Fruit fly (Drosophila melanogaster) whole organism, embryonic: ENCODE data around the gene CG42852.

ENCODE experiments used
- B-H2 ChIP-seq: fragments of 200-800 bp; sonication (Bioruptor generic); optimal IDR thresholded peaks from 2 replicates; lab custom pipeline; 2018; ENCODE audit warnings: missing biosample characterization, mild to moderate bottlenecking, missing genetic modification characterization
- Bdp1 ChIP-seq: fragments of 200-800 bp; sonication (Bioruptor generic); optimal IDR thresholded peaks from 3 replicates; lab custom pipeline; 2016; ENCODE audit warnings: missing biosample characterization, missing genetic modification characterization
- CG10462 ChIP-seq: fragments of 200-800 bp; sonication (Bioruptor generic); optimal IDR thresholded peaks from 2 replicates; lab custom pipeline; 2016; ENCODE audit warnings: missing biosample characterization, missing genetic modification characterization
- CG12071 ChIP-seq: fragments of 200-800 bp; sonication (Bioruptor generic); optimal IDR thresholded peaks from 3 replicates; lab custom pipeline; 2018; ENCODE audit warnings: missing biosample characterization, mild to moderate bottlenecking, missing genetic modification characterization
- CG12659 ChIP-seq: fragments of 200-800 bp; sonication (Bioruptor generic); optimal IDR thresholded peaks from 3 replicates; lab custom pipeline; 2017; ENCODE audit warnings: mild to moderate bottlenecking, missing biosample characterization, missing genetic modification reagents, missing genetic modification characterization
- CG12942 ChIP-seq: fragments of 200-800 bp; sonication (Bioruptor generic); optimal IDR thresholded peaks from 3 replicates; lab custom pipeline; 2016; ENCODE audit warnings: missing biosample characterization, missing genetic modification characterization
- CG15514 ChIP-seq: fragments of 200-800 bp; sonication (Bioruptor generic); optimal IDR thresholded peaks from 3 replicates; lab custom pipeline; 2017; ENCODE audit warnings: missing biosample characterization, missing genetic modification characterization, mild to moderate bottlenecking, moderate library complexity, missing genetic modification reagents
- CG15696 ChIP-seq: fragments of 200-800 bp; sonication (Bioruptor generic); optimal IDR thresholded peaks from 2 replicates; lab custom pipeline; 2019; ENCODE audit warnings: missing biosample characterization, mild to moderate bottlenecking, missing genetic modification characterization, moderate library complexity
- CG1602 ChIP-seq: fragments of 200-800 bp; sonication (Bioruptor generic); optimal IDR thresholded peaks from 3 replicates; lab custom pipeline; 2016; ENCODE audit warnings: missing biosample characterization, missing genetic modification characterization
- CG1603 ChIP-seq: fragments of 200-800 bp; sonication (Bioruptor generic); optimal IDR thresholded peaks from 2 replicates; lab custom pipeline; 2019; ENCODE audit warnings: missing biosample characterization, mild to moderate bottlenecking, missing genetic modification characterization, moderate library complexity
- CG16815 ChIP-seq: fragments of 200-800 bp; sonication (Bioruptor generic); optimal IDR thresholded peaks from 3 replicates; lab custom pipeline; 2017; ENCODE audit warnings: missing biosample characterization, mild to moderate bottlenecking, missing genetic modification characterization
- CG17612 ChIP-seq: fragments of 200-800 bp; sonication (Bioruptor generic); IDR thresholded peaks from 2 replicates; pipeline ENCODE4 v1.3.6; 2022; ENCODE audit warnings: missing biosample characterization, missing genetic modification characterization
- CG17802 ChIP-seq: fragments of 200-800 bp; sonication (Bioruptor generic); optimal IDR thresholded peaks from 2 replicates; lab custom pipeline; 2018; ENCODE audit warnings: missing biosample characterization, mild to moderate bottlenecking, missing genetic modification characterization, moderate library complexity
- CG2875 ChIP-seq: fragments of 200-800 bp; sonication (Bioruptor generic); optimal IDR thresholded peaks from 2 replicates; lab custom pipeline; 2017; ENCODE audit warnings: missing biosample characterization, mild to moderate bottlenecking, missing genetic modification characterization, missing genetic modification reagents
- CG42726 ChIP-seq: fragments of 200-800 bp; sonication (Bioruptor generic); IDR thresholded peaks from 2 replicates; pipeline ENCODE4 v1.3.6; 2022; ENCODE audit warnings: missing biosample characterization, missing genetic modification characterization; ENCODE audit not compliant: partially characterized antibody
- CG6765 ChIP-seq: fragments of 200-800 bp; sonication (Bioruptor generic); optimal IDR thresholded peaks from 3 replicates; lab custom pipeline; 2017; ENCODE audit warnings: missing biosample characterization, mild to moderate bottlenecking, missing genetic modification characterization
- CG6813 ChIP-seq: fragments of 200-800 bp; sonication (Bioruptor generic); optimal IDR thresholded peaks from 2 replicates; lab custom pipeline; 2017; ENCODE audit warnings: missing biosample characterization, missing genetic modification characterization, mild to moderate bottlenecking, moderate library complexity, missing genetic modification reagents
- CG8478 ChIP-seq: fragments of >200 bp; optimal IDR thresholded peaks from 2 replicates; lab custom pipeline; 2018
- Dll ChIP-seq: fragments of 200-800 bp; sonication (Bioruptor generic); IDR thresholded peaks from 4 replicates; pipeline ENCODE4 v1.3.6; 2022; ENCODE audit warnings: missing biosample characterization, missing genetic modification characterization; ENCODE audit not compliant: partially characterized antibody
- Elba2 ChIP-seq: fragments of 200-800 bp; sonication (Bioruptor generic); optimal IDR thresholded peaks from 3 replicates; lab custom pipeline; 2016; ENCODE audit warnings: missing biosample characterization, missing genetic modification characterization
- Fer2 ChIP-seq: fragments of 200-800 bp; sonication (Bioruptor generic); optimal IDR thresholded peaks from 2 replicates; lab custom pipeline; 2018; ENCODE audit warnings: missing biosample characterization, mild to moderate bottlenecking, missing genetic modification characterization, moderate library complexity
- Hmr ChIP-seq: fragments of 200-800 bp; sonication (Bioruptor generic); optimal IDR thresholded peaks from 3 replicates; lab custom pipeline; 2017; ENCODE audit warnings: mild to moderate bottlenecking, missing biosample characterization, missing genetic modification reagents, missing genetic modification characterization
- Hr3 ChIP-seq: fragments of 200-800 bp; sonication (Bioruptor generic); optimal IDR thresholded peaks from 3 replicates; lab custom pipeline; 2016; ENCODE audit warnings: missing biosample characterization, missing genetic modification characterization
- Nf-YB ChIP-seq: fragments of 200-800 bp; sonication (Bioruptor generic); optimal IDR thresholded peaks from 3 replicates; lab custom pipeline; 2019; ENCODE audit warnings: missing biosample characterization, mild to moderate bottlenecking, missing genetic modification characterization, moderate library complexity
- Opbp ChIP-seq: fragments of 200-800 bp; sonication (Bioruptor generic); IDR thresholded peaks from 3 replicates; pipeline ENCODE4 v1.3.6; 2022; ENCODE audit warnings: missing biosample characterization, missing genetic modification characterization; ENCODE audit not compliant: partially characterized antibody
- Scr ChIP-seq: fragments of 200-800 bp; sonication (Bioruptor generic); IDR thresholded peaks from 2 replicates; pipeline ENCODE4 v1.3.6; 2022; ENCODE audit warnings: missing biosample characterization, missing genetic modification characterization; ENCODE audit not compliant: partially characterized antibody
- Side ChIP-seq: fragments of 200-800 bp; sonication (Bioruptor generic); optimal IDR thresholded peaks from 2 replicates; lab custom pipeline; 2016; ENCODE audit warnings: missing biosample characterization, missing genetic modification characterization
- Sin3A ChIP-seq: fragments of >200 bp; optimal IDR thresholded peaks from 2 replicates; lab custom pipeline; 2018
- Sox100B ChIP-seq: fragments of 200-800 bp; sonication (Bioruptor generic); optimal IDR thresholded peaks from 3 replicates; lab custom pipeline; 2018; ENCODE audit warnings: missing biosample characterization, mild to moderate bottlenecking, missing genetic modification characterization
- Ssrp ChIP-seq: fragments of 200-800 bp; sonication (Bioruptor generic); optimal IDR thresholded peaks from 2 replicates; lab custom pipeline; 2018; ENCODE audit warnings: missing biosample characterization, mild to moderate bottlenecking, missing genetic modification characterization, moderate library complexity
- ato ChIP-seq: fragments of 200-800 bp; sonication (Bioruptor generic); IDR thresholded peaks from 2 replicates; pipeline ENCODE4 v1.3.6; 2022; ENCODE audit warnings: missing biosample characterization, missing genetic modification characterization; ENCODE audit not compliant: partially characterized antibody
- bbx ChIP-seq: fragments of 200-800 bp; sonication (Bioruptor generic); IDR thresholded peaks from 2 replicates; pipeline ENCODE4 v1.3.6; 2022; ENCODE audit warnings: missing biosample characterization, missing genetic modification characterization; ENCODE audit not compliant: partially characterized antibody
- crp ChIP-seq, 2 experiments: fragments of 200-800 bp; sonication (Bioruptor generic); optimal IDR thresholded peaks; 2 replicates in 1 of 2; 3 replicates in 1 of 2; lab custom pipeline; 2017; ENCODE audit warnings: missing biosample characterization in 2 of 2, missing genetic modification characterization in 2 of 2, mild to moderate bottlenecking in 1 of 2, moderate library complexity in 1 of 2
- dm ChIP-seq: fragments of 200-800 bp; sonication (Bioruptor generic); optimal IDR thresholded peaks from 3 replicates; lab custom pipeline; 2016; ENCODE audit warnings: missing biosample characterization, missing genetic modification characterization
- fu2 ChIP-seq: fragments of 200-800 bp; sonication (Bioruptor generic); optimal IDR thresholded peaks from 2 replicates; lab custom pipeline; 2016; ENCODE audit warnings: missing biosample characterization, missing genetic modification characterization
- hkb ChIP-seq, 2 experiments: fragments of 200-800 bp in 1 of 2; fragments of >200 bp in 1 of 2; sonication (Bioruptor generic) in 1 of 2; IDR thresholded peaks in 1 of 2; optimal IDR thresholded peaks in 1 of 2; 2 replicates each; pipeline versions ENCODE4 v1.3.6 to Lab custom; 2017 to 2022; ENCODE audit warnings: missing biosample characterization in 1 of 2, missing genetic modification characterization in 1 of 2
- ind ChIP-seq: fragments of 200-800 bp; sonication (Bioruptor generic); optimal IDR thresholded peaks from 3 replicates; lab custom pipeline; 2016; ENCODE audit warnings: missing biosample characterization, missing genetic modification characterization
- jigr1 ChIP-seq: fragments of 200-800 bp; sonication (Bioruptor generic); IDR thresholded peaks from 3 replicates; pipeline ENCODE4 v1.3.6; 2022; ENCODE audit warnings: missing biosample characterization, missing genetic modification characterization
- knrl ChIP-seq: fragments of 200-800 bp; sonication (Bioruptor generic); IDR thresholded peaks from 3 replicates; pipeline ENCODE4 v1.3.6; 2022; ENCODE audit warnings: missing biosample characterization, missing genetic modification characterization; ENCODE audit not compliant: partially characterized antibody
- lmd ChIP-seq: fragments of 200-800 bp; sonication (Bioruptor generic); IDR thresholded peaks from 2 replicates; pipeline ENCODE4 v1.3.6; 2022; ENCODE audit warnings: missing biosample characterization, missing genetic modification characterization
- mam ChIP-seq: fragments of 200-800 bp; sonication (Bioruptor generic); optimal IDR thresholded peaks from 3 replicates; lab custom pipeline; 2016; ENCODE audit warnings: missing biosample characterization, missing genetic modification characterization
- nau ChIP-seq: fragments of 200-800 bp; sonication (Bioruptor generic); optimal IDR thresholded peaks from 3 replicates; lab custom pipeline; 2017; ENCODE audit warnings: missing biosample characterization, mild to moderate bottlenecking, missing genetic modification characterization, missing genetic modification reagents
- sisA ChIP-seq: fragments of 200-800 bp; sonication (Bioruptor generic); IDR thresholded peaks from 2 replicates; pipeline ENCODE4 v1.3.6; 2022; ENCODE audit warnings: missing biosample characterization, missing genetic modification characterization
- slbo ChIP-seq: fragments of 200-800 bp; sonication (Bioruptor generic); IDR thresholded peaks from 2 replicates; pipeline ENCODE4 v1.3.6; 2022; ENCODE audit warnings: missing biosample characterization, missing genetic modification characterization
- tap ChIP-seq: fragments of 200-800 bp; optimal IDR thresholded peaks from 3 replicates; lab custom pipeline; 2019; ENCODE audit warnings: missing biosample characterization, mild to moderate bottlenecking, missing genetic modification characterization, moderate library complexity
- trh ChIP-seq: fragments of 200-800 bp; sonication (Bioruptor generic); optimal IDR thresholded peaks from 2 replicates; lab custom pipeline; 2016; ENCODE audit warnings: missing biosample characterization, missing genetic modification characterization
- z ChIP-seq: fragments of 200-800 bp; sonication (Bioruptor generic); IDR thresholded peaks from 3 replicates; pipeline ENCODE4 v1.3.6; 2022; ENCODE audit warnings: missing biosample characterization, missing genetic modification characterization

CG42852 gene

DNA sequence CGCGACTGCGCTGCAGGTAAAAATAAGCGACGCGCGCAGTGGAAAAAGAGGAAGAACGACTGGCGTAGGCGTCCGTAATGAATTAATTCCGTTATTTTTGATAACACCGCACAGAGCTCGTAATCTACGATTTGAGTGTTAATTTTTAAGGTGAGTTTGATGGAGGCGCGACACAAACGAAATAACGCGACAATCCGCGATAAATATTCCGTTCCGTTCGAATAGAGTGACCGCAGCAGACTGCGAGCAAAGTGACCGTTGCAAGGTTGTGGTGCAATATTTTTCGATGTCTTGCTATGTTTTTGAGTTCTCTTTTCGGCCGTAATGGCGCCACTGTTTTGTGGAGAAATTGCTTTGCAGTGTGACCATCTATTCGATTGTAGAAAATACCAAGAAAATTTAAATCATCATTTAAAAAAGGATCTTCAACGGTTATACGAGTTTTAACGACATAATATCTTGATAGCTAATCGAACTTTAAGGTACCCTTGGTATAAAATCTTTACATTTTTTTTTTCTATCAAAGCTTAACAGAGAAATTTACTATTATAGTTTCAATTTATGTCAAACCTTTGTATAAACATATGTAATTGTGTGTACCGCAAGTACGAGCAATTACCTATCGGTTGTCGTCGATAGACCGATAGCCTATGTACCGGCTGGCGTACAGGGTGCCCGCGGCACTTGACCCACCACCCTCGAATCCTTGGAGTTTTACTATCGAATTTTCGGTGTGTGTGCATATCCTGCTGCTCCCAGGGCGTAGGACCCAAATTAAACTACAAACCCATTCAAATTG lies 43.7 kb upstream of the CG42852 start, which contains the start of the genes CG43954, Lasp and Dab (continued):
- 0 out of 3 replicates have a peak, but pooled peaks have one; percentile 5 for TF ChIP-seq Opbp
- no peak for TF ChIP-seq Fer2 (tag; lab: Kevin White, UChicago)
- peak; percentile 4 for TF ChIP-seq CG10462 (GFP tag; lab: Kevin White, UChicago)
- no peak; the same call in none of the 2 replicates for TF ChIP-seq Scr
- no peak for TF ChIP-seq CG8478 (lab: Kevin White, UChicago)
- peak; percentile 13 for TF ChIP-seq CG6765 (GFP tag; lab: Kevin White, UChicago)
- TF ChIP-seq CG1603 (tag; lab: Kevin White, UChicago): peak; percentile 77
- no peak for TF ChIP-seq hkb (optimal IDR thresholded peaks at IDR 0.05; lab: Kevin White, UChicago)
- TF ChIP-seq hkb (GFP tag; IDR thresholded peaks at IDR 0.05; lab: Robert Waterston, UW): peak; percentile 12; the same call in 1 of the 2 replicates
- TF ChIP-seq Ssrp (tag; lab: Kevin White, UChicago): peak; percentile 6
- no peak for TF ChIP-seq jigr1 (GFP tag; lab: Robert Waterston, UW)
- TF ChIP-seq CG12942 (GFP tag; lab: Kevin White, UChicago): peak; percentile 1
- TF ChIP-seq slbo: peak; percentile 47
- peak; percentile 27 for TF ChIP-seq CG2875 (GFP tag; lab: Kevin White, UChicago)
- TF ChIP-seq Side (GFP tag; lab: Kevin White, UChicago): no peak
- no peak for TF ChIP-seq Hr3 (GFP tag; lab: Kevin White, UChicago)
- TF ChIP-seq CG1602: no peak
- TF ChIP-seq Dll (GFP tag; lab: Robert Waterston, UW): peak; percentile 71
- TF ChIP-seq ind (GFP tag; lab: Kevin White, UChicago): no peak
- TF ChIP-seq z: peak; percentile 58; the same call in 2 of the 3 replicates
- TF ChIP-seq CG12071 (GFP tag; lab: Kevin White, UChicago): peak; percentile 3
- no peak for TF ChIP-seq dm
- peak; percentile 85 for TF ChIP-seq Sin3A (lab: Kevin White, UChicago)
- TF ChIP-seq CG15696 (tag; lab: Kevin White, UChicago): no peak
- TF ChIP-seq nau: peak; percentile 36
- TF ChIP-seq Hmr (GFP tag; lab: Kevin White, UChicago): peak; percentile 78
- peak; percentile 59 for TF ChIP-seq CG12659 (GFP tag; lab: Kevin White, UChicago)
- TF ChIP-seq CG15514 (GFP tag; lab: Kevin White, UChicago): peak; percentile 71
- no peak for TF ChIP-seq sisA
- no peak for TF ChIP-seq trh (GFP tag; lab: Kevin White, UChicago)
- no peak for TF ChIP-seq fu2 (GFP tag; lab: Kevin White, UChicago)
- TF ChIP-seq bbx (GFP tag; lab: Robert Waterston, UW): peak; percentile 56
- no peak for TF ChIP-seq mam
- TF ChIP-seq CG17802 (tag; lab: Kevin White, UChicago): no peak
- peak; percentile 49 for TF ChIP-seq ato (GFP tag; lab: Robert Waterston, UW)
- TF ChIP-seq lmd (GFP tag; lab: Robert Waterston, UW): no peak
- no peak for TF ChIP-seq tap (tag; lab: Kevin White, UChicago)
- TF ChIP-seq Nf-YB (GFP tag; lab: Kevin White, UChicago): no peak
- no peak for TF ChIP-seq CG17612 (GFP tag; lab: Robert Waterston, UW)
- TF ChIP-seq B-H2 (GFP tag; lab: Kevin White, UChicago): peak; percentile 47
- TF ChIP-seq knrl: peak; percentile 47; the same call in 2 of the 3 replicates
- TF ChIP-seq CG16815: no peak
- TF ChIP-seq CG42726 (GFP tag; lab: Robert Waterston, UW): peak; percentile 70; the same call in 1 of the 2 replicates
- peak; percentile 70 for TF ChIP-seq Elba2 (GFP tag; lab: Kevin White, UChicago)
- no peak for TF ChIP-seq CG6813 (GFP tag; lab: Kevin White, UChicago)
- TF ChIP-seq Sox100B (GFP tag; lab: Kevin White, UChicago): no peak
- TF ChIP-seq crp (GFP tag; optimal IDR thresholded peaks at IDR 0.05; lab: Kevin White, UChicago): peak in 1 of 2 experiments; percentile 68
- TF ChIP-seq Bdp1 (GFP tag; lab: Kevin White, UChicago): no peak
